Worm (Caenorhabditis elegans) whole organism, L3 larva: ENCODE data around the gene par-3.

ENCODE experiments used
- R02D3.7 ChIP-seq: fragments of 150-350 bp; optimal IDR thresholded peaks from 2 replicates; lab custom pipeline; 2014; ENCODE audit warnings: missing biosample characterization, missing genetic modification characterization
- ZK546.5 ChIP-seq: sonication (generic microtip); optimal IDR thresholded peaks from 2 replicates; lab custom pipeline; 2017; ENCODE audit warnings: missing biosample characterization, missing genetic modification characterization
- aly-2 ChIP-seq: fragments of 150-350 bp; optimal IDR thresholded peaks from 2 replicates; lab custom pipeline; 2014; ENCODE audit warnings: missing biosample characterization, missing genetic modification characterization
- ama-1 ChIP-seq: fragments of 150-350 bp; optimal IDR thresholded peaks from 2 replicates; lab custom pipeline; 2018
- ceh-16 ChIP-seq: sonication (generic microtip); optimal IDR thresholded peaks from 2 replicates; lab custom pipeline; 2017; ENCODE audit warnings: missing biosample characterization, missing genetic modification characterization
- ceh-28 ChIP-seq: fragments of 150-350 bp; optimal IDR thresholded peaks from 2 replicates; lab custom pipeline; 2014; ENCODE audit warnings: missing biosample characterization, missing genetic modification reagents, missing genetic modification characterization
- ceh-82 ChIP-seq: fragments of 150-350 bp; optimal IDR thresholded peaks from 2 replicates; lab custom pipeline; 2014; ENCODE audit warnings: missing biosample characterization, missing genetic modification characterization
- ceh-9 ChIP-seq: sonication (generic microtip); optimal IDR thresholded peaks from 2 replicates; lab custom pipeline; 2018; ENCODE audit warnings: missing biosample characterization, missing genetic modification characterization
- daf-12 ChIP-seq: fragments of 150-350 bp; optimal IDR thresholded peaks from 2 replicates; lab custom pipeline; 2014; ENCODE audit warnings: missing biosample characterization, missing genetic modification reagents, missing genetic modification characterization
- egl-27 ChIP-seq: sonication (generic microtip); optimal IDR thresholded peaks from 4 replicates; lab custom pipeline; 2017; ENCODE audit warnings: missing biosample characterization, missing genetic modification reagents, missing genetic modification characterization
- egl-5 ChIP-seq: fragments of 150-350 bp; optimal IDR thresholded peaks from 2 replicates; lab custom pipeline; 2017; ENCODE audit warnings: missing biosample characterization, missing genetic modification reagents, missing genetic modification characterization, inconsistent platforms
- elt-1 ChIP-seq: fragments of 150-350 bp; optimal IDR thresholded peaks from 2 replicates; lab custom pipeline; 2014; ENCODE audit warnings: missing biosample characterization, missing genetic modification characterization
- elt-2 ChIP-seq: sonication (generic microtip); optimal IDR thresholded peaks from 2 replicates; lab custom pipeline; 2016; ENCODE audit warnings: missing genetic modification reagents, mild to moderate bottlenecking, missing genetic modification characterization, missing compliant biosample characterization
- elt-3 ChIP-seq, 3 experiments: fragments of 150-350 bp in 1 of 3; sonication (generic microtip) in 2 of 3; optimal IDR thresholded peaks; 2 replicates in 2 of 3; 4 replicates in 1 of 3; lab custom pipeline; 2014 to 2017; ENCODE audit warnings: missing biosample characterization in 3 of 3, missing genetic modification characterization in 3 of 3
- fkh-10 ChIP-seq: sonication (generic microtip); optimal IDR thresholded peaks from 2 replicates; lab custom pipeline; 2017; ENCODE audit warnings: missing biosample characterization, missing genetic modification reagents, missing genetic modification characterization
- fos-1 ChIP-seq: fragments of 150-350 bp; optimal IDR thresholded peaks from 2 replicates; lab custom pipeline; 2014; ENCODE audit warnings: missing biosample characterization, missing genetic modification characterization
- hmg-11 ChIP-seq: sonication (generic microtip); optimal IDR thresholded peaks from 2 replicates; lab custom pipeline; 2016; ENCODE audit warnings: missing genetic modification characterization, missing compliant biosample characterization
- lin-15B ChIP-seq: fragments of 150-350 bp; optimal IDR thresholded peaks from 2 replicates; lab custom pipeline; 2014; ENCODE audit warnings: missing biosample characterization, missing genetic modification characterization
- lin-39 ChIP-seq: fragments of 150-350 bp; optimal IDR thresholded peaks from 2 replicates; lab custom pipeline; 2018; ENCODE audit warnings: missing biosample characterization, missing genetic modification reagents, missing genetic modification characterization
- lsy-12 ChIP-seq: sonication (generic microtip); optimal IDR thresholded peaks from 2 replicates; lab custom pipeline; 2016; ENCODE audit warnings: mild to moderate bottlenecking, missing genetic modification characterization, missing compliant biosample characterization
- mdl-1 ChIP-seq: fragments of 150-350 bp; optimal IDR thresholded peaks from 2 replicates; lab custom pipeline; 2014; ENCODE audit warnings: missing biosample characterization, missing genetic modification characterization
- nfya-1 ChIP-seq: sonication (generic microtip); optimal IDR thresholded peaks from 2 replicates; lab custom pipeline; 2017; ENCODE audit warnings: missing genetic modification characterization, mild to moderate bottlenecking, missing compliant biosample characterization, antibody characterized with exemption, moderate library complexity; ENCODE audit not compliant: insufficient read depth
- nhr-11 ChIP-seq: fragments of 150-350 bp; optimal IDR thresholded peaks from 2 replicates; lab custom pipeline; 2014; ENCODE audit warnings: missing biosample characterization, missing genetic modification characterization
- nhr-12 ChIP-seq: fragments of 150-350 bp; optimal IDR thresholded peaks from 2 replicates; lab custom pipeline; 2014; ENCODE audit warnings: missing biosample characterization, missing genetic modification characterization
- nhr-23 ChIP-seq: fragments of 150-350 bp; optimal IDR thresholded peaks from 2 replicates; lab custom pipeline; 2014; ENCODE audit warnings: missing biosample characterization, missing genetic modification reagents, missing genetic modification characterization
- nhr-237 ChIP-seq: fragments of 150-350 bp; optimal IDR thresholded peaks from 2 replicates; lab custom pipeline; 2014; ENCODE audit warnings: missing biosample characterization, missing genetic modification characterization
- nhr-25 ChIP-seq: sonication (generic microtip); optimal IDR thresholded peaks from 2 replicates; lab custom pipeline; 2017; ENCODE audit warnings: missing biosample characterization, missing genetic modification characterization
- nhr-43 ChIP-seq: sonication (generic microtip); optimal IDR thresholded peaks from 2 replicates; lab custom pipeline; 2016; ENCODE audit warnings: mild to moderate bottlenecking, missing genetic modification characterization, missing compliant biosample characterization; ENCODE audit not compliant: poor library complexity, severe bottlenecking
- nhr-67 ChIP-seq: fragments of 150-350 bp; optimal IDR thresholded peaks from 2 replicates; lab custom pipeline; 2014; ENCODE audit warnings: missing biosample characterization, missing genetic modification characterization
- nhr-76 ChIP-seq: fragments of 150-350 bp; sonication (generic microtip); optimal IDR thresholded peaks from 5 replicates; lab custom pipeline; 2014; ENCODE audit warnings: missing biosample characterization, missing genetic modification characterization
- nhr-77 ChIP-seq: fragments of 150-350 bp; optimal IDR thresholded peaks from 2 replicates; lab custom pipeline; 2014; ENCODE audit warnings: missing biosample characterization, missing genetic modification characterization
- pha-4 ChIP-seq: fragments of 150-350 bp; optimal IDR thresholded peaks from 2 replicates; lab custom pipeline; 2014; ENCODE audit warnings: missing biosample characterization, missing genetic modification reagents, missing genetic modification characterization
- sea-2 ChIP-seq: fragments of 150-350 bp; sonication (generic microtip); optimal IDR thresholded peaks from 4 replicates; lab custom pipeline; 2014; ENCODE audit warnings: missing biosample characterization, missing genetic modification reagents, missing genetic modification characterization
- skn-1 ChIP-seq: fragments of 150-350 bp; optimal IDR thresholded peaks from 2 replicates; lab custom pipeline; 2014; ENCODE audit warnings: missing biosample characterization, missing genetic modification characterization
- snpc-4 ChIP-seq: fragments of 150-350 bp; optimal IDR thresholded peaks from 2 replicates; lab custom pipeline; 2014; ENCODE audit warnings: missing biosample characterization, missing genetic modification characterization
- tbx-2 ChIP-seq: sonication (generic microtip); optimal IDR thresholded peaks from 2 replicates; lab custom pipeline; 2016; ENCODE audit warnings: mild to moderate bottlenecking, missing genetic modification characterization, missing compliant biosample characterization
- unc-39 ChIP-seq: sonication (generic microtip); optimal IDR thresholded peaks from 4 replicates; lab custom pipeline; 2017; ENCODE audit warnings: missing biosample characterization, missing genetic modification characterization
- unc-62 ChIP-seq: fragments of 150-350 bp; sonication (generic microtip); optimal IDR thresholded peaks from 4 replicates; lab custom pipeline; 2014; ENCODE audit warnings: missing biosample characterization, missing genetic modification reagents, missing genetic modification characterization
- ztf-4 ChIP-seq: fragments of 150-350 bp; optimal IDR thresholded peaks from 2 replicates; lab custom pipeline; 2014; ENCODE audit warnings: missing biosample characterization, missing genetic modification characterization

The par-3 gene

ce11 chrIII:5710676-5711075, 46.6 kb downstream of the par-3 start (continued):
- TF ChIP-seq nhr-12 (no peak), pha-4 (tag; lab: Kevin White, UChicago) (no peak), elt-1 (tag; lab: Kevin White, UChicago) (no peak)

DNA sequence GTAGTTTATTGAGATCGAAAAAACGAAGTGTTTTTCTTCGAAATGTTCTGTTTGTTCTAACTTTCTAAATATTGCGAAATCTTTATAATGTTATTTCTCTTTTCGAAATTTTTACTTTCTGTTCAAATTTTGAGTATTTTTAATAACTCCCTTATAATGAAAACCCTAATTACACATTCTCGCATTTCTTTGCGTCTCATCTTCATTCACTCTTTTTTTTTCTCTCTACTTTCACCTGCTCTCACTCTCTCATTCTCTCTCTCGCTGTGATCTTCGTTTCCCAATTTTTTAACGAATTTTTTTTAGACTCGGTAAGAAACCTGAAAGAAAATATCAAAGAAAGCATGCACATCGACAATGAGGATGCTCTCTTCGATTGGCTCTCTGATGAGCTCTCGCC, 47.2 kb downstream of the par-3 start, which contains the start of gene rbm-26:
rbm-26 (plus strand) TSS at position 301 of the 400 bp plus-strand sequence.
- TF ChIP-seq ceh-28 (tag; lab: Kevin White, UChicago) (no peak), mdl-1 (no peak), pha-4 (tag; lab: Kevin White, UChicago) (peak; percentile 8), ceh-82 (tag; lab: Kevin White, UChicago) (no peak)

ce11 chrIII:5711881-5712643, 48.0 kb downstream of the par-3 start:
- TF ChIP-seq ztf-4 (tag; lab: Kevin White, UChicago) (no peak), nhr-77 (no peak), mdl-1 (no peak), nhr-11 (tag; lab: Kevin White, UChicago) (no peak), hmg-11 (tag; lab: Kevin White, UChicago) (no peak), ceh-82 (tag; lab: Kevin White, UChicago) (no peak)

DNA sequence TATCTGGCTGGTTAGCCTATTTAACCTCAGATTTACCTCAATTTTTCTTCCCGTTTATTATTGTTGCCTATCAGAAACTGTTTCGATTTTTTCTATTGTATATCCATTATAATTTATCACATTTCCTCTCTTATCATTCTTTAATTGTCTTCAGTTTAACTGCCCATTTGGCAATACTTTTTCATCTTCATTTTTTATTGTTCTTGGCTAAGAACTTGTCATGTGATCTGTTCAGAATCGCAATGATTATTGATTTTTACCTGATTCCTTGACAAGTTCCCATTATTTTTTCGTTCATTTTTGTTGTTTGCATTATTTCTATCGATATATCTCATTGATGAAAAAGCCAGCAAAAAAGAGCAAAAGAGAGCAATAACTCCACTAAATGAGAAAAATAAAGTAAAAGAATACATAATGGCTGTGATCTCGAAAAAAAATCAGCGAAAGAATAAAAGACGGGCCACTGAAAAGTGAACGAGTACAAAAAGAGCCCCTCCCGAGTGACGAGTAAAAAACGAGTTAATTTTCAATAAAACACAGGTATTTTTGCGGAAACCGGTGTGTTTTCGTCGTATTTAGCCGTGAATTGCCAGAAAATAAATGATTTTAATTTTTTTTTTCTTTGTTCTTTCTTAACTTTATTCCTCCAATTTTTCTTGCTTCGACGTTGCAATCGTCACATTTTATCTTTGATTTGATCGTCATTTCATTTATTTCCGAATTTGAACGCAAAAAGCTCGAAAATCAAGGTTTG, 50.4 kb downstream of the par-3 start, which contains the start of gene arf-1:
arf-1 (plus strand) TSS at position 657 of the 754 bp plus-strand sequence.
- TF ChIP-seq elt-2 (tag; lab: Kevin White, UChicago) (peak; percentile 17), nhr-77 (peak; percentile 54), skn-1 (tag; lab: Kevin White, UChicago) (no peak), fos-1 (no peak), nhr-237 (no peak), tbx-2 (no peak)

ce11 chrIII:5714984-5715454, 51.0 kb downstream of the par-3 start:
- TF ChIP-seq elt-3 (tag; optimal IDR thresholded peaks at IDR 0.05; lab: Kevin White, UChicago) (no peak), ztf-4 (tag; lab: Kevin White, UChicago) (peak; percentile 55), egl-5 (no peak), nhr-12 (no peak), aly-2 (tag; lab: Kevin White, UChicago) (no peak), daf-12 (no peak), nhr-25 (no peak), elt-1 (tag; lab: Kevin White, UChicago) (no peak), egl-27 (no peak), ceh-16 (tag; lab: Kevin White, UChicago) (no peak), nhr-67 (tag; lab: Kevin White, UChicago) (no peak), ZK546.5 (tag; lab: Kevin White, UChicago) (no peak), nhr-43 (peak; percentile 76), fkh-10 (GFP tag; lab: Kevin White, UChicago) (no peak), ama-1 (lab: Kevin White, UChicago) (peak; percentile 59)

- TF ChIP-seq lin-39 (tag; lab: Kevin White, UChicago) (peak; percentile 88), sea-2 (GFP tag; lab: Kevin White, UChicago) (no peak), unc-39 (tag; lab: Kevin White, UChicago) (no peak), nhr-76 (tag; lab: Kevin White, UChicago) (no peak), ztf-4 (tag; lab: Kevin White, UChicago) (no peak), ceh-28 (tag; lab: Kevin White, UChicago) (peak; percentile 65), mdl-1 (peak; percentile 32), snpc-4 (tag; lab: Kevin White, UChicago) (peak; percentile 89), pha-4 (tag; lab: Kevin White, UChicago) (peak; percentile 78), elt-2 (tag; lab: Kevin White, UChicago) (peak; percentile 63), skn-1 (tag; lab: Kevin White, UChicago) (peak; percentile 24), nhr-25 (peak; percentile 75), nhr-23 (tag; lab: Kevin White, UChicago) (peak; percentile 63), hmg-11 (tag; lab: Kevin White, UChicago) (peak; percentile 88), unc-62 (GFP tag; lab: Kevin White, UChicago) (peak; percentile 34), egl-27 (no peak), nfya-1 (tag; lab: Kevin White, UChicago) (peak; percentile 90), lin-15B (tag; lab: Kevin White, UChicago) (peak; percentile 70), ceh-9 (tag; lab: Kevin White, UChicago) (no peak), lsy-12 (tag; lab: Kevin White, UChicago) (no peak), ama-1 (lab: Kevin White, UChicago) (peak; percentile 82), elt-3 (tag; optimal IDR thresholded peaks at IDR 0.05; lab: Kevin White, UChicago) (peak in 1 of 3 experiments; percentile 26), ZK546.5 (tag; lab: Kevin White, UChicago) (no peak), R02D3.7 (tag; lab: Kevin White, UChicago) (peak; percentile 29), nhr-43 (no peak)
Observed at ce11 chrIII:5715467-5715866, 51.4 kb downstream of the par-3 start.
